Fruit fly (Drosophila melanogaster) whole organism, embryonic: Measurements from ENCODE around the gene ebd2.

Source experiments
- Atf3 ChIP-seq: fragments of 200-800 bp; sonication (Bioruptor generic); optimal IDR thresholded peaks from 3 replicates; lab custom pipeline; 2016; ENCODE audit warnings: missing biosample characterization, missing genetic modification characterization
- CG10366 ChIP-seq: fragments of 200-800 bp; sonication (Bioruptor generic); IDR thresholded peaks from 2 replicates; pipeline ENCODE4 v1.3.6; 2022; ENCODE audit warnings: missing biosample characterization, missing genetic modification characterization
- CG10979 ChIP-seq: fragments of 200-800 bp; sonication (Bioruptor generic); optimal IDR thresholded peaks from 2 replicates; lab custom pipeline; 2018; ENCODE audit warnings: missing biosample characterization, mild to moderate bottlenecking, missing genetic modification characterization, moderate library complexity
- CG11696 ChIP-seq: fragments of 200-800 bp; sonication (Bioruptor generic); IDR thresholded peaks from 2 replicates; pipeline ENCODE4 v1.3.6; 2022; ENCODE audit warnings: missing biosample characterization, missing genetic modification characterization
- CG12071 ChIP-seq: fragments of 200-800 bp; sonication (Bioruptor generic); optimal IDR thresholded peaks from 3 replicates; lab custom pipeline; 2018; ENCODE audit warnings: missing biosample characterization, mild to moderate bottlenecking, missing genetic modification characterization
- CG14014 ChIP-seq: fragments of 200-800 bp; sonication (Bioruptor generic); IDR thresholded peaks from 2 replicates; pipeline ENCODE4 v1.3.6; 2022; ENCODE audit warnings: missing biosample characterization, missing genetic modification characterization
- CG14710 ChIP-seq: fragments of 200-800 bp; sonication (Bioruptor generic); optimal IDR thresholded peaks from 3 replicates; lab custom pipeline; 2019; ENCODE audit warnings: missing biosample characterization, mild to moderate bottlenecking, missing genetic modification characterization, moderate library complexity
- CG17612 ChIP-seq: fragments of 200-800 bp; sonication (Bioruptor generic); IDR thresholded peaks from 2 replicates; pipeline ENCODE4 v1.3.6; 2022; ENCODE audit warnings: missing biosample characterization, missing genetic modification characterization
- CG18619 ChIP-seq: fragments of 200-800 bp; sonication (Bioruptor generic); optimal IDR thresholded peaks from 3 replicates; lab custom pipeline; 2017; ENCODE audit warnings: missing biosample characterization, mild to moderate bottlenecking, missing genetic modification characterization
- CG43689 ChIP-seq: fragments of 200-800 bp; sonication (Bioruptor generic); IDR thresholded peaks from 2 replicates; pipeline ENCODE4 v1.3.6; 2022; ENCODE audit warnings: missing biosample characterization, missing genetic modification characterization
- CG4854 ChIP-seq: fragments of 200-800 bp; sonication (Bioruptor generic); optimal IDR thresholded peaks from 2 replicates; lab custom pipeline; 2016; ENCODE audit warnings: missing biosample characterization, missing genetic modification characterization, inconsistent platforms
- CG7271 ChIP-seq: fragments of 200-800 bp; sonication (Bioruptor generic); optimal IDR thresholded peaks from 2 replicates; lab custom pipeline; 2018; ENCODE audit warnings: missing biosample characterization, mild to moderate bottlenecking, missing genetic modification characterization, moderate library complexity
- CG7839 ChIP-seq: fragments of 200-800 bp; sonication (Bioruptor generic); optimal IDR thresholded peaks from 3 replicates; lab custom pipeline; 2018; ENCODE audit warnings: missing biosample characterization, mild to moderate bottlenecking, missing genetic modification characterization, moderate library complexity
- CG7963 ChIP-seq: fragments of 200-800 bp; sonication (Bioruptor generic); IDR thresholded peaks from 3 replicates; pipeline ENCODE4 v1.3.6; 2022; ENCODE audit warnings: missing biosample characterization, missing genetic modification characterization; ENCODE audit not compliant: partially characterized antibody
- CG8089 ChIP-seq: fragments of 200-800 bp; sonication (Bioruptor generic); optimal IDR thresholded peaks from 3 replicates; lab custom pipeline; 2016; ENCODE audit warnings: missing biosample characterization, missing genetic modification characterization
- D19A ChIP-seq: fragments of 200-800 bp; optimal IDR thresholded peaks from 3 replicates; lab custom pipeline; 2019; ENCODE audit warnings: missing biosample characterization, mild to moderate bottlenecking, missing genetic modification characterization, moderate library complexity
- Dip3 ChIP-seq: fragments of 200-800 bp; sonication (Bioruptor generic); optimal IDR thresholded peaks from 3 replicates; lab custom pipeline; 2016; ENCODE audit warnings: missing biosample characterization, missing genetic modification characterization
- Dll ChIP-seq: fragments of 200-800 bp; sonication (Bioruptor generic); IDR thresholded peaks from 4 replicates; pipeline ENCODE4 v1.3.6; 2022; ENCODE audit warnings: missing biosample characterization, missing genetic modification characterization; ENCODE audit not compliant: partially characterized antibody
- Dp ChIP-seq: fragments of 200-800 bp; sonication (Bioruptor generic); optimal IDR thresholded peaks from 2 replicates; lab custom pipeline; 2018; ENCODE audit warnings: missing biosample characterization, mild to moderate bottlenecking, missing genetic modification characterization, moderate library complexity
- Drgx ChIP-seq: fragments of 200-800 bp; sonication (Bioruptor generic); IDR thresholded peaks from 2 replicates; pipeline ENCODE4 v1.3.6; 2022; ENCODE audit warnings: missing biosample characterization, missing genetic modification characterization
- H15 ChIP-seq: fragments of 200-800 bp; sonication (Bioruptor generic); IDR thresholded peaks from 3 replicates; pipeline ENCODE4 v1.3.6; 2022; ENCODE audit warnings: missing biosample characterization, missing genetic modification characterization
- Hr39 ChIP-seq: fragments of >200 bp; optimal IDR thresholded peaks from 2 replicates; lab custom pipeline; 2017
- Jarid2 ChIP-seq: fragments of 200-800 bp; sonication (Bioruptor generic); optimal IDR thresholded peaks from 3 replicates; lab custom pipeline; 2017; ENCODE audit warnings: mild to moderate bottlenecking, missing biosample characterization, missing genetic modification reagents, missing genetic modification characterization
- MBD-R2 ChIP-seq: fragments of 200-800 bp; sonication (Bioruptor generic); IDR thresholded peaks from 2 replicates; pipeline ENCODE4 v1.3.6; 2022; ENCODE audit warnings: missing biosample characterization, missing genetic modification characterization
- Opbp ChIP-seq: fragments of 200-800 bp; sonication (Bioruptor generic); IDR thresholded peaks from 3 replicates; pipeline ENCODE4 v1.3.6; 2022; ENCODE audit warnings: missing biosample characterization, missing genetic modification characterization; ENCODE audit not compliant: partially characterized antibody
- Ravus ChIP-seq: fragments of 200-800 bp; sonication (Bioruptor generic); IDR thresholded peaks from 2 replicates; pipeline ENCODE4 v1.3.6; 2022; ENCODE audit warnings: missing biosample characterization, missing genetic modification characterization
- Scr ChIP-seq: fragments of 200-800 bp; sonication (Bioruptor generic); IDR thresholded peaks from 2 replicates; pipeline ENCODE4 v1.3.6; 2022; ENCODE audit warnings: missing biosample characterization, missing genetic modification characterization; ENCODE audit not compliant: partially characterized antibody
- Sin3A ChIP-seq: fragments of >200 bp; optimal IDR thresholded peaks from 2 replicates; lab custom pipeline; 2018
- ab ChIP-seq: fragments of 200-800 bp; sonication (Bioruptor generic); optimal IDR thresholded peaks from 2 replicates; lab custom pipeline; 2016; ENCODE audit warnings: missing biosample characterization, missing genetic modification characterization
- ara ChIP-seq: fragments of 200-800 bp; sonication (Bioruptor generic); IDR thresholded peaks from 2 replicates; pipeline ENCODE4 v1.3.6; 2022; ENCODE audit warnings: missing biosample characterization, missing genetic modification characterization
- ash1 ChIP-seq: fragments of 200-800 bp; sonication (Bioruptor generic); optimal IDR thresholded peaks from 2 replicates; lab custom pipeline; 2018; ENCODE audit warnings: missing biosample characterization, mild to moderate bottlenecking, missing genetic modification characterization
- az2 ChIP-seq: fragments of 200-800 bp; sonication (Bioruptor generic); optimal IDR thresholded peaks from 3 replicates; lab custom pipeline; 2016; ENCODE audit warnings: missing biosample characterization, missing genetic modification characterization
- btn ChIP-seq: fragments of 200-800 bp; sonication (Bioruptor generic); optimal IDR thresholded peaks from 2 replicates; lab custom pipeline; 2016; ENCODE audit warnings: missing biosample characterization, missing genetic modification characterization
- cas ChIP-seq: fragments of 200-800 bp; sonication (Bioruptor generic); IDR thresholded peaks from 2 replicates; pipeline ENCODE4 v1.3.6; 2022; ENCODE audit warnings: missing biosample characterization, missing genetic modification characterization
- cato ChIP-seq: fragments of 200-800 bp; sonication (Bioruptor generic); optimal IDR thresholded peaks from 2 replicates; lab custom pipeline; 2016; ENCODE audit warnings: missing biosample characterization, missing genetic modification characterization, borderline replicate concordance
- chm ChIP-seq: fragments of 200-800 bp; sonication (Bioruptor generic); IDR thresholded peaks from 2 replicates; pipeline ENCODE4 v1.3.6; 2022; ENCODE audit warnings: missing biosample characterization, missing genetic modification characterization
- crol ChIP-seq: fragments of 200-800 bp; sonication (Bioruptor generic); IDR thresholded peaks from 2 replicates; pipeline ENCODE4 v1.3.6; 2022; ENCODE audit warnings: missing biosample characterization, missing genetic modification characterization
- eve ChIP-seq, 2 experiments: fragments of >200 bp; optimal IDR thresholded peaks; 2 replicates each; lab custom pipeline; 2017; ENCODE audit warnings: missing biosample characterization in 2 of 2, missing genetic modification characterization in 2 of 2
- ewg ChIP-seq: fragments of 200-800 bp; sonication (Bioruptor generic); optimal IDR thresholded peaks from 3 replicates; lab custom pipeline; 2017; ENCODE audit warnings: mild to moderate bottlenecking, missing biosample characterization, missing genetic modification reagents, missing genetic modification characterization
- eyg ChIP-seq: fragments of 200-800 bp; sonication (Bioruptor generic); optimal IDR thresholded peaks from 3 replicates; lab custom pipeline; 2016; ENCODE audit warnings: missing biosample characterization, missing genetic modification characterization
- fd102C ChIP-seq: fragments of 200-800 bp; sonication (Bioruptor generic); optimal IDR thresholded peaks from 2 replicates; lab custom pipeline; 2018; ENCODE audit warnings: missing biosample characterization, mild to moderate bottlenecking, missing genetic modification characterization, moderate library complexity
- fu2 ChIP-seq: fragments of 200-800 bp; sonication (Bioruptor generic); optimal IDR thresholded peaks from 2 replicates; lab custom pipeline; 2016; ENCODE audit warnings: missing biosample characterization, missing genetic modification characterization
- hb ChIP-seq: fragments of 200-800 bp; sonication (Bioruptor generic); IDR thresholded peaks from 3 replicates; pipeline ENCODE4 v1.3.6; 2022; ENCODE audit warnings: missing biosample characterization, missing genetic modification characterization; ENCODE audit not compliant: partially characterized antibody
- jing ChIP-seq: fragments of 200-800 bp; sonication (Bioruptor generic); optimal IDR thresholded peaks from 2 replicates; lab custom pipeline; 2018; ENCODE audit warnings: missing biosample characterization, mild to moderate bottlenecking, missing genetic modification characterization
- lola ChIP-seq, 3 experiments: fragments of >200 bp in 2 of 3; fragments of 200-800 bp in 1 of 3; sonication (Bioruptor generic) in 1 of 3; optimal IDR thresholded peaks; 2 replicates each; lab custom pipeline; 2017 to 2019; ENCODE audit warnings: missing biosample characterization in 3 of 3, missing genetic modification characterization in 3 of 3, mild to moderate bottlenecking in 1 of 3, moderate library complexity in 1 of 3
- onecut ChIP-seq: fragments of 200-800 bp; sonication (Bioruptor generic); IDR thresholded peaks from 2 replicates; pipeline ENCODE4 v1.3.6; 2022; ENCODE audit warnings: missing biosample characterization, missing genetic modification characterization
- sens-2 ChIP-seq: fragments of 200-800 bp; sonication (Bioruptor generic); IDR thresholded peaks from 2 replicates; pipeline ENCODE4 v1.3.6; 2022; ENCODE audit warnings: missing biosample characterization, missing genetic modification characterization
- seq ChIP-seq: fragments of 200-800 bp; sonication (Bioruptor generic); IDR thresholded peaks from 2 replicates; pipeline ENCODE4 v1.3.6; 2022; ENCODE audit warnings: missing biosample characterization, missing genetic modification characterization
- so ChIP-seq: fragments of 200-800 bp; sonication (Bioruptor generic); IDR thresholded peaks from 3 replicates; pipeline ENCODE4 v1.3.6; 2022; ENCODE audit warnings: missing biosample characterization, missing genetic modification characterization
- tx ChIP-seq: fragments of 200-800 bp; sonication (Bioruptor generic); optimal IDR thresholded peaks from 2 replicates; lab custom pipeline; 2016; ENCODE audit warnings: missing biosample characterization, missing genetic modification characterization
- zf30C ChIP-seq: fragments of 200-800 bp; sonication (Bioruptor generic); optimal IDR thresholded peaks from 3 replicates; lab custom pipeline; 2018; ENCODE audit warnings: missing biosample characterization, mild to moderate bottlenecking, missing genetic modification characterization
- zfh1 ChIP-seq: fragments of 200-800 bp; sonication (Bioruptor generic); IDR thresholded peaks from 3 replicates; pipeline ENCODE4 v1.3.6; 2022; ENCODE audit warnings: missing biosample characterization, missing genetic modification characterization

ebd2 gene

DNA sequence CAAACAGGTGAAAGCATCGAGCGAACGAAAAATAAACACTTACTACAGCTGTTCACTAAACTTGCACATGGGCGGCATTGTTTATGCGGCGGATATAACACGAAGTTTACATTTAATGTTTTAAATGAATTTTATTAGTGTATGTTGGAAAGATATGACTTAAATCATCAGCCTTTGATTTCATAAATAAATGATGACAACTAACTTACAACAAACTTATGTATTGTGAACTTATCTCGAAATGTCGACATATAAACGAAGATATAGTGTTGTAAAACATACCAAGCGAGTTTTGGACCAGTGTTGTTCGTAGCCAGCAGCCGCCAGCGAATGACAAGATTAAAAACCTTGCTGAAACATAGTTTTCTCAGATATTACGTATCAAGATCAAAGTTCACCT, 44.7 kb downstream of the ebd2 start, which contains the start of the genes CG11309 and CG7632 (continued):
- TF ChIP-seq CG43689 (GFP tag; lab: Robert Waterston, UW) (peak; percentile 92), CG7963 (GFP tag; lab: Robert Waterston, UW) (no peak), Scr (GFP tag; lab: Robert Waterston, UW) (peak; percentile 39), jing (GFP tag; lab: Kevin White, UChicago) (peak; percentile 97), Dp (GFP tag; lab: Kevin White, UChicago) (peak; percentile 59), fd102C (GFP tag; lab: Kevin White, UChicago) (peak; percentile 98), Dll (GFP tag; lab: Robert Waterston, UW) (peak; percentile 49; the same call in 1 of the 4 replicates), fu2 (peak; percentile 97), CG12071 (GFP tag; lab: Kevin White, UChicago) (peak; percentile 100), eve (GFP tag; optimal IDR thresholded peaks at IDR 0.05; lab: Kevin White, UChicago) (peak; percentile 65 to 100), CG4854 (GFP tag; lab: Kevin White, UChicago) (peak; percentile 99), so (peak; percentile 99), Drgx (peak; percentile 99), D19A (tag; lab: Kevin White, UChicago) (peak; percentile 98), hb (no peak), cas (GFP tag; lab: Robert Waterston, UW) (peak; percentile 97), CG17612 (GFP tag; lab: Robert Waterston, UW) (peak; percentile 93), ewg (GFP tag; lab: Kevin White, UChicago) (peak; percentile 96), ara (GFP tag; lab: Robert Waterston, UW) (peak; percentile 99), MBD-R2 (GFP tag; lab: Robert Waterston, UW) (peak; percentile 98), Ravus (peak; percentile 90), Sin3A (lab: Kevin White, UChicago) (peak; percentile 9), lola (GFP tag; optimal IDR thresholded peaks at IDR 0.05; lab: Kevin White, UChicago) (peak in 1 of 3 experiments; percentile 100), CG7271 (peak; percentile 100), chm (GFP tag; lab: Robert Waterston, UW) (peak; percentile 100), seq (GFP tag; lab: Robert Waterston, UW) (peak; percentile 97), cato (GFP tag; lab: Kevin White, UChicago) (peak; percentile 98), Atf3 (peak; percentile 97), ab (GFP tag; lab: Kevin White, UChicago) (peak; percentile 90), btn (peak; percentile 98), Opbp (GFP tag; lab: Robert Waterston, UW) (no peak; the same call in 2 of the 3 replicates), CG10979 (tag; lab: Kevin White, UChicago) (peak; percentile 100), CG8089 (GFP tag; lab: Kevin White, UChicago) (peak; percentile 98), sens-2 (GFP tag; lab: Robert Waterston, UW) (peak; percentile 99), tx (GFP tag; lab: Kevin White, UChicago) (peak; percentile 97), CG14710 (tag; lab: Kevin White, UChicago) (peak; percentile 99), CG10366 (GFP tag; lab: Robert Waterston, UW) (peak; percentile 97), zf30C (peak; percentile 79), CG14014 (GFP tag; lab: Robert Waterston, UW) (peak; percentile 98), H15 (GFP tag; lab: Robert Waterston, UW) (peak; percentile 96), crol (GFP tag; lab: Robert Waterston, UW) (peak; percentile 71), CG11696 (GFP tag; lab: Robert Waterston, UW) (peak; percentile 95), CG7839 (peak; percentile 99), onecut (GFP tag; lab: Robert Waterston, UW) (peak; percentile 98), Dip3 (peak; percentile 98), CG18619 (peak; percentile 99), ash1 (GFP tag; lab: Kevin White, UChicago) (peak; percentile 98), Jarid2 (GFP tag; lab: Kevin White, UChicago) (peak; percentile 96), eyg (GFP tag; lab: Kevin White, UChicago) (peak; percentile 98), Hr39 (lab: Kevin White, UChicago) (no peak), az2 (peak; percentile 99), zfh1 (GFP tag; lab: Robert Waterston, UW) (peak; percentile 99)
